Fruit fly (Drosophila melanogaster): ENCODE data around the gene fd3F.
"Not testable (repeated sequence)": the region's sequence is repeated elsewhere in the genome, so short reads cannot be mapped to it uniquely, and the experiment has no call there.

fd3F gene

DNA sequence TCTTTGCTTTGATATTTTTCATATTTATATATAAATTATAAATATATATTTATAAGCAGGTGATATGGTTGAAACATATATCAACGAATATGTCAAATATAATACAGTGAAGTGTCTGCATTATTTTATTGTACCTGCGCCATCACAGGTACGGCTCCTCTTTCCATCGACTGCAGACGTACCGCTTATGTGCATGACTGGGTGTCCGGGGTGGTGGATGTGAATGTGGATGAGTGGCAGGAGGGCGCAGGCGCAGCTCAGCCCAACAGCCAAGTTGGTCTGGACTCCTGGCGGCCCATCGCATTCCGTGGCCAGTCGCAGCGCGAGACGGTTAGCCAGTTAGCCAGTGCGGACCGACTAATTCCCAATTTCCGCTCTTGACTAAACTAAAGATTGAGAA is at the start of gene fd3F:
fd3F (plus strand) TSS at position 301 of the 400 bp plus-strand sequence.
- not testable (repeated sequence) for TF ChIP-seq fru, jim, Abd-B (GFP tag; optimal IDR thresholded peaks at IDR 0.05)

DNA sequence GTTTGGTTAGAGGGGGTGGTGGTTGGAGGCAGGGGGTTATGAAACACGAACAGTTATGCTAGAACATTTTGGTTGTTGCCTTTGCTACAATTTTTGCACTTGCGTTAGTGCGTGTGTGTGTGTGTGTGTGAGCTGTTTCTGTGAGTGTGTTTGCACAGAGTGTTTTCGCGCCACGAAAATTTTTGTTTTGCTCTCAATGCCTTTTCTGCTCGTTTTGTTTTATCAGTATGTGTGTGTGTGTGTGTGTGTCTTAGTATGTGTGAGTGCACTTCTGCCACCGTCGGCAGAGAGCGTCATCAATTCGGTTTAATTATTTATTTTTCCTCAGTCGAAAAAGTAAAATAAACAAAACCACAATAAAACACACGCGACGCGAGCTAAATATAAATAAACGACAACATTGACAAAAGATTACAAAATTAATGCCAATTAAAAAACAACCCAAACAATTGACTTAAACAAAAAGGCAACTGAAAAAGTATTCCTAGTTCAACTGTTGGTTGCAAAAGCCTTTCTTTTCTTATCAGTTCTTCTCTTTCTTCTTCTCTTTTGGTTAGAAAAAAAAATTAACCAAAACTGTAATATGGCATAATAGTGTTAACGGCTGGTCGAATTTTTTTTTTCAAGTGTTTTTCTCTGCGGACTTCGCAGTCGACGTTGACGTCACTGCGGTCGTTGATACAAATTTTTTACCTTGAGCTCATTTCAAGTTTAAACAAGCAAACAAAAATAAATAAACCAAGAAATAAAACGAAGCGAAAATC is 40.6 kb upstream of the fd3F start:
- no peak for TF ChIP-seq CrebA (GFP tag; optimal IDR thresholded peaks at IDR 0.05; ENCODE audit: borderline replicate concordance)
- TF ChIP-seq Jra (GFP tag; optimal IDR thresholded peaks at IDR 0.05): no peak
- peak; percentile 5 for TF ChIP-seq CG9705 (GFP tag; optimal IDR thresholded peaks at IDR 0.05)
- TF ChIP-seq tai (GFP tag; optimal IDR thresholded peaks at IDR 0.05): peak; percentile 14
- TF ChIP-seq usp (GFP tag; optimal IDR thresholded peaks at IDR 0.05): no peak
- TF ChIP-seq dl (GFP tag; optimal IDR thresholded peaks at IDR 0.05; ENCODE audit: insufficient read depth in 1 of 2, partially characterized antibody in 2 of 2): no peak
- no peak for TF ChIP-seq Abd-B (GFP tag; optimal IDR thresholded peaks at IDR 0.05)
- peak; percentile 83 for TF ChIP-seq ey (GFP tag; optimal IDR thresholded peaks at IDR 0.05)
- peak; percentile 75 for TF ChIP-seq CG32264 (GFP tag; optimal IDR thresholded peaks at IDR 0.05)
- peak; percentile 38 for TF ChIP-seq Dfd (GFP tag; optimal IDR thresholded peaks at IDR 0.05)
- no peak for TF ChIP-seq pan (optimal IDR thresholded peaks at IDR 0.05)
- no peak for TF ChIP-seq GATAd (GFP tag; optimal IDR thresholded peaks at IDR 0.05)
- no peak for TF ChIP-seq Mio (GFP tag; optimal IDR thresholded peaks at IDR 0.05)
- no peak for TF ChIP-seq brk (GFP tag; optimal IDR thresholded peaks at IDR 0.05)
- peak; percentile 88 for TF ChIP-seq fru (GFP tag; optimal IDR thresholded peaks at IDR 0.05)
- peak; percentile 87 for TF ChIP-seq Sp1 (GFP tag; optimal IDR thresholded peaks at IDR 0.05)
- peak; percentile 73 for TF ChIP-seq HLH106 (tag; optimal IDR thresholded peaks at IDR 0.05)
- peak; percentile 86 for TF ChIP-seq h (GFP tag; optimal IDR thresholded peaks at IDR 0.05)
- TF ChIP-seq OdsH (GFP tag; optimal IDR thresholded peaks at IDR 0.05): peak; percentile 85
- no peak for TF ChIP-seq Rel (GFP tag; optimal IDR thresholded peaks at IDR 0.05)
- peak; percentile 88 for TF ChIP-seq Rel (tag; optimal IDR thresholded peaks at IDR 0.05)
- TF ChIP-seq Hr83 (GFP tag; optimal IDR thresholded peaks at IDR 0.05; ENCODE audit: poor library complexity, severe bottlenecking): no peak
- TF ChIP-seq Dif (GFP tag; optimal IDR thresholded peaks at IDR 0.05; ENCODE audit: partially characterized antibody): no peak
- TF ChIP-seq woc (GFP tag; optimal IDR thresholded peaks at IDR 0.05): peak; percentile 69
- TF ChIP-seq foxo (GFP tag; optimal IDR thresholded peaks at IDR 0.05): peak; percentile 56 to 89
- peak; percentile 73 for TF ChIP-seq dmrt93B (GFP tag; optimal IDR thresholded peaks at IDR 0.05)
- TF ChIP-seq N (GFP tag; optimal IDR thresholded peaks at IDR 0.05): no peak
- TF ChIP-seq sage (GFP tag; optimal IDR thresholded peaks at IDR 0.05): no peak
- no peak for TF ChIP-seq lola (GFP tag; optimal IDR thresholded peaks at IDR 0.05)
- no peak for TF ChIP-seq Hr78 (GFP tag; optimal IDR thresholded peaks at IDR 0.05)
- peak; percentile 88 for TF ChIP-seq br (GFP tag; optimal IDR thresholded peaks at IDR 0.05)
- TF ChIP-seq dsf (GFP tag; optimal IDR thresholded peaks at IDR 0.05; ENCODE audit: borderline replicate concordance): peak; percentile 50
- TF ChIP-seq Vsx2 (GFP tag; optimal IDR thresholded peaks at IDR 0.05; ENCODE audit: partially characterized antibody): no peak
- TF ChIP-seq Myc (optimal IDR thresholded peaks at IDR 0.05): no peak
- peak; percentile 62 for TF ChIP-seq Hnf4 (GFP tag; optimal IDR thresholded peaks at IDR 0.05)
- no peak for TF ChIP-seq jim (GFP tag; optimal IDR thresholded peaks at IDR 0.05)
- peak; percentile 79 for TF ChIP-seq rgr (GFP tag; optimal IDR thresholded peaks at IDR 0.05)
- peak; percentile 76 for TF ChIP-seq psq (GFP tag; optimal IDR thresholded peaks at IDR 0.05)
- TF ChIP-seq sv (GFP tag; optimal IDR thresholded peaks at IDR 0.05): no peak

DNA sequence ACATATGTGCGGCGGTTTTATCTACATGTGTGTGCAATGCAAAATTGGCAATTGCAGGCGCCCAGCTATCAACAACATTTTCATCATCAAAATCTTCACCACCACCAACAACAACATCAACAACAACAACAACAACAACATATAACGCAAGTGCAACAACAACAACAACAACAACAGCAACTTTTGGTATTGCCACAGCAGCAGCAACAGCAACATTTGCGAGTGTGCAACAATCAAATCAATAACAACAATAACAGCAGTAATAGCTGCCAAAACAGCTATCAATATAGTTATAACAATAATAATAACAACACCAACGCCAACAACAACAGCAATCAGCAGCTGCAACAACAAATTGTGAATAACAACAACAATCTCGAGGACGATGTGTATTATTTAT is 39.7 kb upstream of the fd3F start:
- no peak for TF ChIP-seq usp (GFP tag; optimal IDR thresholded peaks at IDR 0.05)
- peak; percentile 64 for TF ChIP-seq Dfd (GFP tag; optimal IDR thresholded peaks at IDR 0.05)

Measured in whole organism, wandering third instar larva.